Fruit fly (Drosophila melanogaster): ENCODE results near the gene mRpS6.
A peak's percentile ranks its signal among the peaks of the same experiment; 100 is the strongest.

mRpS6 gene

dm6 chr3L:4363887-4364794 is at the start of gene mRpS6, which contains the start of gene Cip4 (continued):
- TF ChIP-seq CG10654 (GFP tag; optimal IDR thresholded peaks at IDR 0.05) (no peak), CrebB (tag; optimal IDR thresholded peaks at IDR 0.05) (no peak), pnt (GFP tag; optimal IDR thresholded peaks at IDR 0.05) (no peak), CG11560 (tag; IDR thresholded peaks at IDR 0.05) (0 out of 3 replicates have a peak, but pooled peaks have one; percentile 42), CG8944 (GFP tag; optimal IDR thresholded peaks at IDR 0.05) (no peak), aop (GFP tag; IDR thresholded peaks at IDR 0.05) (peak; percentile 75; the same call in 1 of the 2 replicates), CG1529 (GFP tag; optimal IDR thresholded peaks at IDR 0.05) (peak; percentile 56), trh (GFP tag; optimal IDR thresholded peaks at IDR 0.05) (peak; percentile 69), CG11456 (GFP tag; IDR thresholded peaks at IDR 0.05) (peak; percentile 85), CG10431 (GFP tag; optimal IDR thresholded peaks at IDR 0.05) (peak; percentile 53), Awh (GFP tag; IDR thresholded peaks at IDR 0.05) (0 out of 2 replicates have a peak, but pooled peaks have one; percentile 54), chm (GFP tag; IDR thresholded peaks at IDR 0.05) (peak; percentile 86), CG13123 (GFP tag; optimal IDR thresholded peaks at IDR 0.05) (peak; percentile 45), CG12219 (GFP tag; optimal IDR thresholded peaks at IDR 0.05) (peak; percentile 50), hth (optimal IDR thresholded peaks at IDR 0.05) (no peak), Hmx (GFP tag; optimal IDR thresholded peaks at IDR 0.05) (no peak), ttk (GFP tag; IDR thresholded peaks at IDR 0.05) (peak; percentile 63), mirr (GFP tag; optimal IDR thresholded peaks at IDR 0.05) (no peak), CG10565 (GFP tag; optimal IDR thresholded peaks at IDR 0.05) (no peak), NC2β (GFP tag; optimal IDR thresholded peaks at IDR 0.05) (peak; percentile 12), Bdp1 (GFP tag; optimal IDR thresholded peaks at IDR 0.05) (peak; percentile 38), Mrtf (GFP tag; IDR thresholded peaks at IDR 0.05) (peak; percentile 77; the same call in 2 of the 3 replicates), CG30431 (GFP tag; optimal IDR thresholded peaks at IDR 0.05) (peak; percentile 62), CHES-1-like (GFP tag; optimal IDR thresholded peaks at IDR 0.05) (peak; percentile 16), so (GFP tag; IDR thresholded peaks at IDR 0.05) (peak; percentile 85), CG10209 (GFP tag; optimal IDR thresholded peaks at IDR 0.05) (peak; percentile 84), crol (GFP tag; IDR thresholded peaks at IDR 0.05) (no peak), E2f2 (GFP tag; IDR thresholded peaks at IDR 0.05) (peak; percentile 62; the same call in 1 of the 2 replicates), pfk (GFP tag; optimal IDR thresholded peaks at IDR 0.05) (no peak), CG2120 (GFP tag; optimal IDR thresholded peaks at IDR 0.05) (peak; percentile 84), CG4424 (GFP tag; optimal IDR thresholded peaks at IDR 0.05) (peak; percentile 70), CkIIα-i1 (GFP tag; IDR thresholded peaks at IDR 0.05) (no peak), Ets65A (GFP tag) (peak; percentile 91), CG32532 (GFP tag; IDR thresholded peaks at IDR 0.05) (peak; percentile 84), Sry-β (GFP tag; optimal IDR thresholded peaks at IDR 0.05) (no peak), her (GFP tag; optimal IDR thresholded peaks at IDR 0.05) (no peak), CG13296 (GFP tag; optimal IDR thresholded peaks at IDR 0.05) (peak; percentile 69), CG9817 (tag; optimal IDR thresholded peaks at IDR 0.05) (peak; percentile 86), CG15696 (tag; optimal IDR thresholded peaks at IDR 0.05) (no peak), Aef1 (GFP tag; IDR thresholded peaks at IDR 0.05) (peak; percentile 54; the same call in 2 of the 3 replicates), nmo (GFP tag; optimal IDR thresholded peaks at IDR 0.05) (peak; percentile 91), danr (GFP tag; IDR thresholded peaks at IDR 0.05) (peak; percentile 73), CG7372 (GFP tag; IDR thresholded peaks at IDR 0.05) (peak; percentile 67), CG14710 (tag; optimal IDR thresholded peaks at IDR 0.05) (peak; percentile 51), chif (GFP tag; optimal IDR thresholded peaks at IDR 0.05) (peak in 1 of 2 experiments; percentile 46), seq (GFP tag; IDR thresholded peaks at IDR 0.05) (peak; percentile 83), zf30C (GFP tag; optimal IDR thresholded peaks at IDR 0.05) (no peak), CG2678 (tag; optimal IDR thresholded peaks at IDR 0.05) (peak; percentile 86), CG11695 (GFP tag; IDR thresholded peaks at IDR 0.05) (peak; percentile 79), tgo (GFP tag; IDR thresholded peaks at IDR 0.05) (peak; percentile 67)
